Fruit fly (Drosophila melanogaster) whole organism, embryonic: ENCODE measurements around the gene MED15.

ENCODE experiments used
- Atf3 ChIP-seq: fragments of 200-800 bp; sonication (Bioruptor generic); optimal IDR thresholded peaks from 3 replicates; lab custom pipeline; 2016; ENCODE audit warnings: missing biosample characterization, missing genetic modification characterization
- Atf6 ChIP-seq: fragments of 200-800 bp; sonication (Bioruptor generic); IDR thresholded peaks from 2 replicates; pipeline ENCODE4 v1.3.6; 2022; ENCODE audit warnings: missing biosample characterization, missing genetic modification characterization
- B-H1 ChIP-seq: fragments of 200-800 bp; sonication (Bioruptor generic); IDR thresholded peaks from 3 replicates; pipeline ENCODE4 v1.3.6; 2022; ENCODE audit warnings: missing biosample characterization, missing genetic modification characterization
- CG10209 ChIP-seq: fragments of 200-800 bp; sonication (Bioruptor generic); optimal IDR thresholded peaks from 3 replicates; lab custom pipeline; 2017; ENCODE audit warnings: missing biosample characterization, mild to moderate bottlenecking, missing genetic modification characterization, missing genetic modification reagents
- CG1024 ChIP-seq: fragments of 200-800 bp; sonication (Bioruptor generic); IDR thresholded peaks from 2 replicates; pipeline ENCODE4 v1.3.6; 2022; ENCODE audit warnings: missing biosample characterization, missing genetic modification characterization
- CG10321 ChIP-seq: fragments of 200-800 bp; sonication (Bioruptor generic); IDR thresholded peaks from 2 replicates; pipeline ENCODE4 v1.3.6; 2022; ENCODE audit warnings: missing biosample characterization, missing genetic modification characterization
- CG11093 ChIP-seq: fragments of 200-800 bp; sonication (Bioruptor generic); IDR thresholded peaks from 3 replicates; pipeline ENCODE4 v1.3.6; 2022; ENCODE audit warnings: missing biosample characterization, missing genetic modification characterization
- CG11398 ChIP-seq: fragments of 200-800 bp; sonication (Bioruptor generic); optimal IDR thresholded peaks from 2 replicates; lab custom pipeline; 2016; ENCODE audit warnings: missing biosample characterization, missing genetic modification characterization
- CG12104 ChIP-seq: fragments of 200-800 bp; sonication (Bioruptor generic); optimal IDR thresholded peaks from 3 replicates; lab custom pipeline; 2016; ENCODE audit warnings: missing biosample characterization, missing genetic modification characterization
- CG13894 ChIP-seq: fragments of 200-800 bp; sonication (Bioruptor generic); optimal IDR thresholded peaks from 3 replicates; lab custom pipeline; 2018; ENCODE audit warnings: missing biosample characterization, mild to moderate bottlenecking, missing genetic modification characterization, moderate library complexity
- CG14860 ChIP-seq: fragments of 200-800 bp; sonication (Bioruptor generic); IDR thresholded peaks from 3 replicates; pipeline ENCODE4 v1.3.6; 2022; ENCODE audit warnings: missing biosample characterization, missing genetic modification characterization; ENCODE audit not compliant: partially characterized antibody
- CG14965 ChIP-seq: fragments of 200-800 bp; sonication (Bioruptor generic); optimal IDR thresholded peaks from 2 replicates; lab custom pipeline; 2016; ENCODE audit warnings: missing biosample characterization, missing genetic modification characterization, borderline replicate concordance
- CG17912 ChIP-seq: fragments of 200-800 bp; sonication (Bioruptor generic); optimal IDR thresholded peaks from 2 replicates; lab custom pipeline; 2018; ENCODE audit warnings: missing biosample characterization, mild to moderate bottlenecking, missing genetic modification characterization
- CG1792 ChIP-seq: fragments of 200-800 bp; sonication (Bioruptor generic); optimal IDR thresholded peaks from 2 replicates; lab custom pipeline; 2016; ENCODE audit warnings: missing biosample characterization, missing genetic modification characterization
- CG2129 ChIP-seq: fragments of 200-800 bp; sonication (Bioruptor generic); IDR thresholded peaks from 2 replicates; pipeline ENCODE4 v1.3.6; 2022; ENCODE audit warnings: missing biosample characterization, missing genetic modification characterization; ENCODE audit not compliant: partially characterized antibody
- CG5953 ChIP-seq: fragments of 200-800 bp; sonication (Bioruptor generic); IDR thresholded peaks from 2 replicates; pipeline ENCODE4 v1.3.6; 2022; ENCODE audit warnings: missing biosample characterization, missing genetic modification characterization
- CG6813 ChIP-seq: fragments of 200-800 bp; sonication (Bioruptor generic); optimal IDR thresholded peaks from 2 replicates; lab custom pipeline; 2017; ENCODE audit warnings: missing biosample characterization, missing genetic modification characterization, mild to moderate bottlenecking, moderate library complexity, missing genetic modification reagents
- CG7271 ChIP-seq: fragments of 200-800 bp; sonication (Bioruptor generic); optimal IDR thresholded peaks from 2 replicates; lab custom pipeline; 2018; ENCODE audit warnings: missing biosample characterization, mild to moderate bottlenecking, missing genetic modification characterization, moderate library complexity
- CG8089 ChIP-seq: fragments of 200-800 bp; sonication (Bioruptor generic); optimal IDR thresholded peaks from 3 replicates; lab custom pipeline; 2016; ENCODE audit warnings: missing biosample characterization, missing genetic modification characterization
- Doc2 ChIP-seq: fragments of 200-800 bp; sonication (Bioruptor generic); IDR thresholded peaks from 2 replicates; pipeline ENCODE4 v1.3.6; 2022; ENCODE audit warnings: missing biosample characterization, missing genetic modification characterization
- Fer2 ChIP-seq: fragments of 200-800 bp; sonication (Bioruptor generic); optimal IDR thresholded peaks from 2 replicates; lab custom pipeline; 2018; ENCODE audit warnings: missing biosample characterization, mild to moderate bottlenecking, missing genetic modification characterization, moderate library complexity
- HLH4C ChIP-seq: fragments of 200-800 bp; sonication (Bioruptor generic); IDR thresholded peaks from 3 replicates; pipeline ENCODE4 v1.3.6; 2022; ENCODE audit warnings: missing biosample characterization, missing genetic modification characterization; ENCODE audit not compliant: partially characterized antibody
- Lhr ChIP-seq: fragments of 200-800 bp; sonication (Bioruptor generic); optimal IDR thresholded peaks from 3 replicates; lab custom pipeline; 2017; ENCODE audit warnings: mild to moderate bottlenecking, missing biosample characterization, missing genetic modification reagents, missing genetic modification characterization
- Lim3 ChIP-seq: fragments of 200-800 bp; sonication (Bioruptor generic); IDR thresholded peaks from 2 replicates; pipeline ENCODE4 v1.3.6; 2022; ENCODE audit warnings: missing biosample characterization, missing genetic modification characterization
- Myb ChIP-seq: fragments of 200-800 bp; sonication (Bioruptor generic); optimal IDR thresholded peaks from 2 replicates; lab custom pipeline; 2016; ENCODE audit warnings: missing biosample characterization, missing genetic modification characterization
- NK7.1 ChIP-seq: fragments of 200-800 bp; sonication (Bioruptor generic); optimal IDR thresholded peaks from 3 replicates; lab custom pipeline; 2016; ENCODE audit warnings: missing biosample characterization, missing genetic modification characterization
- NfI ChIP-seq: fragments of 200-800 bp; sonication (Bioruptor generic); optimal IDR thresholded peaks from 3 replicates; lab custom pipeline; 2018; ENCODE audit warnings: missing biosample characterization, mild to moderate bottlenecking, missing genetic modification characterization, moderate library complexity
- Usf ChIP-seq: fragments of 200-800 bp; sonication (Bioruptor generic); optimal IDR thresholded peaks from 2 replicates; lab custom pipeline; 2017; ENCODE audit warnings: missing genotype, missing biosample characterization, missing genetic modification characterization
- ab ChIP-seq: fragments of 200-800 bp; sonication (Bioruptor generic); optimal IDR thresholded peaks from 2 replicates; lab custom pipeline; 2016; ENCODE audit warnings: missing biosample characterization, missing genetic modification characterization
- ac ChIP-seq: fragments of 200-800 bp; sonication (Bioruptor generic); optimal IDR thresholded peaks from 3 replicates; lab custom pipeline; 2017; ENCODE audit warnings: missing biosample characterization, mild to moderate bottlenecking, missing genetic modification characterization
- az2 ChIP-seq: fragments of 200-800 bp; sonication (Bioruptor generic); optimal IDR thresholded peaks from 3 replicates; lab custom pipeline; 2016; ENCODE audit warnings: missing biosample characterization, missing genetic modification characterization
- bbx ChIP-seq: fragments of 200-800 bp; sonication (Bioruptor generic); IDR thresholded peaks from 2 replicates; pipeline ENCODE4 v1.3.6; 2022; ENCODE audit warnings: missing biosample characterization, missing genetic modification characterization; ENCODE audit not compliant: partially characterized antibody
- bowl ChIP-seq: fragments of 200-800 bp; sonication (Bioruptor generic); IDR thresholded peaks from 2 replicates; pipeline ENCODE4 v1.3.6; 2022; ENCODE audit warnings: missing biosample characterization, missing genetic modification characterization
- dm ChIP-seq: fragments of 200-800 bp; sonication (Bioruptor generic); optimal IDR thresholded peaks from 3 replicates; lab custom pipeline; 2016; ENCODE audit warnings: missing biosample characterization, missing genetic modification characterization
- emc ChIP-seq: fragments of 200-800 bp; sonication (Bioruptor generic); optimal IDR thresholded peaks from 2 replicates; lab custom pipeline; 2016; ENCODE audit warnings: missing biosample characterization, missing genetic modification characterization
- fru ChIP-seq: fragments of >200 bp; optimal IDR thresholded peaks from 2 replicates; lab custom pipeline; 2017
- gce ChIP-seq: fragments of 200-800 bp; sonication (Bioruptor generic); IDR thresholded peaks from 3 replicates; pipeline ENCODE4 v1.3.6; 2022; ENCODE audit warnings: missing biosample characterization, missing genetic modification characterization
- gcm ChIP-seq: fragments of 200-800 bp; sonication (Bioruptor generic); optimal IDR thresholded peaks from 2 replicates; lab custom pipeline; 2019; ENCODE audit warnings: missing biosample characterization, mild to moderate bottlenecking, missing genetic modification characterization, moderate library complexity
- lilli ChIP-seq: fragments of 200-800 bp; sonication (Bioruptor generic); optimal IDR thresholded peaks from 3 replicates; lab custom pipeline; 2016; ENCODE audit warnings: missing biosample characterization, missing genetic modification characterization
- luna ChIP-seq: fragments of 200-800 bp; sonication (Bioruptor generic); optimal IDR thresholded peaks from 2 replicates; lab custom pipeline; 2016; ENCODE audit warnings: missing biosample characterization, missing genetic modification characterization
- mam ChIP-seq: fragments of 200-800 bp; sonication (Bioruptor generic); optimal IDR thresholded peaks from 3 replicates; lab custom pipeline; 2016; ENCODE audit warnings: missing biosample characterization, missing genetic modification characterization
- org-1 ChIP-seq: fragments of 200-800 bp; sonication (Bioruptor generic); optimal IDR thresholded peaks from 2 replicates; lab custom pipeline; 2017; ENCODE audit warnings: missing biosample characterization, missing genetic modification characterization
- pum ChIP-seq: fragments of 200-800 bp; sonication (Bioruptor generic); optimal IDR thresholded peaks from 2 replicates; lab custom pipeline; 2016; ENCODE audit warnings: missing biosample characterization, missing genetic modification characterization
- pzg ChIP-seq: fragments of 200-800 bp; sonication (Bioruptor generic); optimal IDR thresholded peaks from 3 replicates; lab custom pipeline; 2018; ENCODE audit warnings: missing biosample characterization, mild to moderate bottlenecking, missing genetic modification characterization, moderate library complexity
- tna ChIP-seq: fragments of 200-800 bp; sonication (Bioruptor generic); IDR thresholded peaks from 2 replicates; pipeline ENCODE4 v1.3.6; 2022; ENCODE audit warnings: missing biosample characterization, missing genetic modification characterization; ENCODE audit not compliant: partially characterized antibody
- toy ChIP-seq: fragments of 200-800 bp; sonication (Bioruptor generic); IDR thresholded peaks from 2 replicates; pipeline ENCODE4 v1.3.6; 2022; ENCODE audit warnings: missing biosample characterization, missing genetic modification characterization
- trem ChIP-seq: fragments of 200-800 bp; optimal IDR thresholded peaks from 3 replicates; lab custom pipeline; 2019; ENCODE audit warnings: missing biosample characterization, mild to moderate bottlenecking, missing genetic modification characterization, moderate library complexity
- trh ChIP-seq: fragments of 200-800 bp; sonication (Bioruptor generic); optimal IDR thresholded peaks from 2 replicates; lab custom pipeline; 2016; ENCODE audit warnings: missing biosample characterization, missing genetic modification characterization
- usp ChIP-seq: fragments of >200 bp; optimal IDR thresholded peaks from 2 replicates; lab custom pipeline; 2017; ENCODE audit warnings: missing biosample characterization, missing genetic modification characterization
- zfh1 ChIP-seq: fragments of 200-800 bp; sonication (Bioruptor generic); IDR thresholded peaks from 3 replicates; pipeline ENCODE4 v1.3.6; 2022; ENCODE audit warnings: missing biosample characterization, missing genetic modification characterization

MED15 gene

DNA sequence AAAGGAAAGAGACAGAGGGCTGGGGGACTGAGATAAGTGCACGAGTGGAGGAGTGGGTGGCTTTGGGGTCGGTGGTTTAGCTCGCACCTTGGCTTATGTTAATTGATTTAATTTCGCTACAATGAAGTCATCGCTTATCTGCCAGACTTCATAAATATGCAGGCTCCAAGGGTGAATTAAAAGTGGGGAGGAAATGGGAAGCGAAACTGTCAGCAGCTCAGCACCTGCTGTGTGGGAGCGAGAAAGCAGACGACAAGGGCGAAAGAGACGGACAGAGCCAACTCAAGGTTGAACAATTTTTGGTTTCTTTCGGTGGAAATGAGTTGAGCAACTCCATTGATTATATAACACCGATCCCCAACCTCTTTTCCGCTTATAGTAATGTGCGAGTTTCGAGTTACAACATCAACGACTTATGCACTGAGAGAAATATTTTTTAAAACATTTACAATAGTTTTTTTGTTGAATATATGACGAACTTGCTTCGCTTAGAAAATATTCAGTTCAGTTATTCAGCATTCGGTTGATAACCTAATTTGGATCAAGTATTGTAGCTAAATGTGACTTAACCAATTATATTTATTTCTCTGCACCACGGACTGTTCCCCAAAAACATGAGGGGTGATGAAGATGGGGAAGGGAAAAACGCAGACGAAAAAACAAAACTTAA, 47.7 kb downstream of the MED15 start (continued):
- TF ChIP-seq CG11398 (GFP tag; lab: Kevin White, UChicago) (peak; percentile 68), Atf3 (GFP tag; lab: Kevin White, UChicago) (peak; percentile 82), CG14860 (GFP tag; lab: Robert Waterston, UW) (no peak), gce (GFP tag; lab: Robert Waterston, UW) (peak; percentile 72; the same call in 1 of the 3 replicates), CG14965 (GFP tag; lab: Kevin White, UChicago) (peak; percentile 17), luna (GFP tag; lab: Kevin White, UChicago) (no peak), fru (no peak), zfh1 (GFP tag; lab: Robert Waterston, UW) (peak; percentile 92), ac (GFP tag; lab: Kevin White, UChicago) (peak; percentile 64), Usf (GFP tag; lab: Kevin White, UChicago) (peak; percentile 54), Fer2 (tag; lab: Kevin White, UChicago) (peak; percentile 11), CG1024 (GFP tag; lab: Robert Waterston, UW) (peak; percentile 81), CG10209 (GFP tag; lab: Kevin White, UChicago) (peak; percentile 87), pzg (no peak), CG8089 (GFP tag; lab: Kevin White, UChicago) (peak; percentile 80), CG7271 (peak; percentile 21), Lhr (GFP tag; lab: Kevin White, UChicago) (peak; percentile 70), Myb (GFP tag; lab: Kevin White, UChicago) (peak; percentile 63), B-H1 (GFP tag; lab: Robert Waterston, UW) (peak; percentile 65; the same call in 2 of the 3 replicates), dm (GFP tag; lab: Kevin White, UChicago) (peak; percentile 77), CG5953 (GFP tag; lab: Robert Waterston, UW) (peak; percentile 90), NfI (GFP tag; lab: Kevin White, UChicago) (peak; percentile 72), Atf6 (GFP tag; lab: Robert Waterston, UW) (no peak), NK7.1 (GFP tag; lab: Kevin White, UChicago) (peak; percentile 78), CG11093 (peak; percentile 70; the same call in 2 of the 3 replicates), tna (GFP tag; lab: Robert Waterston, UW) (no peak), toy (no peak), az2 (GFP tag; lab: Kevin White, UChicago) (peak; percentile 90), bowl (GFP tag; lab: Robert Waterston, UW) (peak; percentile 60; the same call in 1 of the 2 replicates), CG6813 (GFP tag; lab: Kevin White, UChicago) (peak; percentile 62), CG17912 (GFP tag; lab: Kevin White, UChicago) (peak; percentile 54), HLH4C (GFP tag; lab: Robert Waterston, UW) (no peak), CG13894 (tag; lab: Kevin White, UChicago) (no peak), mam (GFP tag; lab: Kevin White, UChicago) (peak; percentile 70), CG1792 (GFP tag; lab: Kevin White, UChicago) (peak; percentile 57), org-1 (GFP tag; lab: Kevin White, UChicago) (peak; percentile 82), Doc2 (GFP tag; lab: Robert Waterston, UW) (no peak), gcm (GFP tag; lab: Kevin White, UChicago) (peak; percentile 93), bbx (GFP tag; lab: Robert Waterston, UW) (no peak), ab (GFP tag; lab: Kevin White, UChicago) (no peak), CG2129 (GFP tag; lab: Robert Waterston, UW) (no peak), Lim3 (GFP tag; lab: Robert Waterston, UW) (peak; percentile 65; the same call in 1 of the 2 replicates), emc (GFP tag; lab: Kevin White, UChicago) (no peak), trem (tag; lab: Kevin White, UChicago) (peak; percentile 57), trh (GFP tag; lab: Kevin White, UChicago) (peak; percentile 79), pum (GFP tag; lab: Kevin White, UChicago) (peak; percentile 88), CG10321 (GFP tag; lab: Robert Waterston, UW) (no peak), CG12104 (GFP tag; lab: Kevin White, UChicago) (peak; percentile 84), usp (GFP tag; lab: Kevin White, UChicago) (no peak), lilli (peak; percentile 86)
